Worm (Caenorhabditis elegans): ENCODE data around the gene K12H6.4.

ce11 chrII:2826073-2826472 is 2.0 kb upstream of the K12H6.4 start, which contains the start of gene K12H6.5:
- TF ChIP-seq ceh-82 (tag; optimal IDR thresholded peaks at IDR 0.05) = no peak
- no peak for TF ChIP-seq skn-1 (tag; optimal IDR thresholded peaks at IDR 0.05)
- no peak for TF ChIP-seq aly-2 (tag; optimal IDR thresholded peaks at IDR 0.05)
- TF ChIP-seq unc-39 (tag; optimal IDR thresholded peaks at IDR 0.05) = no peak
- TF ChIP-seq ztf-4 (tag; optimal IDR thresholded peaks at IDR 0.05) = no peak
- TF ChIP-seq lin-39 (tag; optimal IDR thresholded peaks at IDR 0.05) = no peak
- TF ChIP-seq mab-5 (tag; optimal IDR thresholded peaks at IDR 0.05) = no peak
- TF ChIP-seq lin-13 (GFP tag; optimal IDR thresholded peaks at IDR 0.05) = no peak
- no peak for TF ChIP-seq ama-1 (optimal IDR thresholded peaks at IDR 0.05)
